Fruit fly (Drosophila melanogaster) whole organism, wandering third instar larva: ENCODE results near the gene CG12507.

ENCODE experiments used
- CrebA ChIP-seq: fragments of 200-800 bp; sonication (Bioruptor generic); optimal IDR thresholded peaks from 2 replicates; lab custom pipeline; 2016; ENCODE audit warnings: missing biosample characterization, mild to moderate bottlenecking, missing genetic modification characterization, borderline replicate concordance
- Myc ChIP-seq: fragments of >200 bp; optimal IDR thresholded peaks from 2 replicates; lab custom pipeline; 2017
- Rel ChIP-seq, 2 experiments: fragments of 200-800 bp; sonication (Bioruptor generic) in 1 of 2; optimal IDR thresholded peaks; 2 replicates in 1 of 2; 3 replicates in 1 of 2; lab custom pipeline; 2016 to 2019; ENCODE audit warnings: mild to moderate bottlenecking in 2 of 2, missing biosample characterization in 2 of 2, missing genetic modification characterization in 2 of 2, moderate library complexity in 1 of 2
- br ChIP-seq: fragments of 200-800 bp; sonication (Bioruptor generic); optimal IDR thresholded peaks from 2 replicates; lab custom pipeline; 2016; ENCODE audit warnings: missing biosample characterization, missing genetic modification characterization
- sage ChIP-seq: fragments of 200-800 bp; sonication (Bioruptor generic); optimal IDR thresholded peaks from 2 replicates; lab custom pipeline; 2016; ENCODE audit warnings: missing biosample characterization, mild to moderate bottlenecking, missing genetic modification characterization

dm6 chrX:16297618-16298017, 31.3 kb upstream of the CG12507 start, which contains the start of gene ERp44:
- TF ChIP-seq br (GFP tag; lab: Kevin White, UChicago): no peak
- TF ChIP-seq CrebA (GFP tag; lab: Kevin White, UChicago): no peak
- TF ChIP-seq Myc (lab: Kevin White, UChicago): no peak
- no peak for TF ChIP-seq sage (GFP tag; lab: Kevin White, UChicago)
- TF ChIP-seq Rel (GFP tag; optimal IDR thresholded peaks at IDR 0.05; lab: Kevin White, UChicago): no peak
- no peak for TF ChIP-seq Rel (tag; optimal IDR thresholded peaks at IDR 0.05; lab: Kevin White, UChicago)
